Fruit fly (Drosophila melanogaster) whole organism, wandering third instar larva: ENCODE data around the gene ppk28.

Experiments used
- Abd-B ChIP-seq: fragments of >200 bp; optimal IDR thresholded peaks from 2 replicates; lab custom pipeline; 2017; ENCODE audit warnings: missing biosample characterization, missing genetic modification characterization
- CG32264 ChIP-seq: fragments of 200-800 bp; sonication (Bioruptor generic); optimal IDR thresholded peaks from 2 replicates; lab custom pipeline; 2016; ENCODE audit warnings: missing biosample characterization, missing genetic modification characterization
- CG9705 ChIP-seq: fragments of 200-800 bp; sonication (Bioruptor generic); optimal IDR thresholded peaks from 2 replicates; lab custom pipeline; 2018; ENCODE audit warnings: missing biosample characterization, mild to moderate bottlenecking, missing genetic modification characterization
- CrebA ChIP-seq: fragments of 200-800 bp; sonication (Bioruptor generic); optimal IDR thresholded peaks from 2 replicates; lab custom pipeline; 2016; ENCODE audit warnings: missing biosample characterization, mild to moderate bottlenecking, missing genetic modification characterization, borderline replicate concordance
- Dfd ChIP-seq: fragments of >200 bp; optimal IDR thresholded peaks from 2 replicates; lab custom pipeline; 2017; ENCODE audit warnings: missing biosample characterization, missing genetic modification characterization
- GATAd ChIP-seq: sonication (Bioruptor generic); optimal IDR thresholded peaks from 2 replicates; lab custom pipeline; 2016; ENCODE audit warnings: missing biosample characterization, missing genetic modification characterization
- HLH106 ChIP-seq: fragments of 200-800 bp; optimal IDR thresholded peaks from 3 replicates; lab custom pipeline; 2019; ENCODE audit warnings: missing biosample characterization, mild to moderate bottlenecking, missing genetic modification characterization, moderate library complexity
- Hnf4 ChIP-seq: fragments of 200-800 bp; sonication (Bioruptor generic); optimal IDR thresholded peaks from 2 replicates; lab custom pipeline; 2016; ENCODE audit warnings: missing biosample characterization, mild to moderate bottlenecking, missing genetic modification characterization
- Hr78 ChIP-seq: fragments of >200 bp; optimal IDR thresholded peaks from 2 replicates; lab custom pipeline; 2017; ENCODE audit warnings: missing biosample characterization, missing genetic modification characterization
- Hr83 ChIP-seq: fragments of 200-300 bp; sonication (Bioruptor generic); optimal IDR thresholded peaks from 2 replicates; lab custom pipeline; 2016; ENCODE audit warnings: missing biosample characterization, mild to moderate bottlenecking, missing genetic modification characterization, moderate library complexity; ENCODE audit not compliant: poor library complexity, severe bottlenecking
- Myc ChIP-seq: fragments of >200 bp; optimal IDR thresholded peaks from 2 replicates; lab custom pipeline; 2017
- N ChIP-seq: fragments of >200 bp; optimal IDR thresholded peaks from 2 replicates; lab custom pipeline; 2018; ENCODE audit warnings: missing biosample characterization, missing external identifiers, missing genetic modification characterization
- OdsH ChIP-seq: fragments of 200-800 bp; sonication (Bioruptor generic); optimal IDR thresholded peaks from 2 replicates; lab custom pipeline; 2016; ENCODE audit warnings: missing biosample characterization, mild to moderate bottlenecking, missing genetic modification characterization
- Rel ChIP-seq, 2 experiments: fragments of 200-800 bp; sonication (Bioruptor generic) in 1 of 2; optimal IDR thresholded peaks; 2 replicates in 1 of 2; 3 replicates in 1 of 2; lab custom pipeline; 2016 to 2019; ENCODE audit warnings: mild to moderate bottlenecking in 2 of 2, missing biosample characterization in 2 of 2, missing genetic modification characterization in 2 of 2, moderate library complexity in 1 of 2
- Vsx2 ChIP-seq: fragments of 200-300, 225-300 bp; sonication (Bioruptor generic); optimal IDR thresholded peaks from 2 replicates; lab custom pipeline; 2018; ENCODE audit warnings: missing biosample characterization, missing genetic modification characterization; ENCODE audit not compliant: partially characterized antibody
- br ChIP-seq: fragments of 200-800 bp; sonication (Bioruptor generic); optimal IDR thresholded peaks from 2 replicates; lab custom pipeline; 2016; ENCODE audit warnings: missing biosample characterization, missing genetic modification characterization
- brk ChIP-seq: fragments of 200-800 bp; sonication (Bioruptor generic); optimal IDR thresholded peaks from 2 replicates; lab custom pipeline; 2016; ENCODE audit warnings: missing biosample characterization, mild to moderate bottlenecking, missing genetic modification characterization
- dsf ChIP-seq: sonication (Bioruptor generic); optimal IDR thresholded peaks from 2 replicates; lab custom pipeline; 2016; ENCODE audit warnings: missing biosample characterization, missing genetic modification characterization, borderline replicate concordance
- ey ChIP-seq: fragments of 200-800 bp; sonication (Bioruptor generic); optimal IDR thresholded peaks from 2 replicates; lab custom pipeline; 2016; ENCODE audit warnings: missing biosample characterization, missing genetic modification characterization
- foxo ChIP-seq, 2 experiments: fragments of 200-800 bp; sonication (Bioruptor generic); optimal IDR thresholded peaks; 2 replicates in 1 of 2; 3 replicates in 1 of 2; lab custom pipeline; 2016 to 2017; ENCODE audit warnings: missing biosample characterization in 2 of 2, missing genetic modification characterization in 2 of 2
- fru ChIP-seq: fragments of 200-800 bp; sonication (Bioruptor generic); optimal IDR thresholded peaks from 3 replicates; lab custom pipeline; 2016; ENCODE audit warnings: missing biosample characterization, mild to moderate bottlenecking, missing genetic modification characterization
- h ChIP-seq: fragments of 200-800 bp; sonication (Bioruptor generic); optimal IDR thresholded peaks from 3 replicates; lab custom pipeline; 2016; ENCODE audit warnings: missing biosample characterization, mild to moderate bottlenecking, missing genetic modification characterization
- lola ChIP-seq: fragments of >200 bp; optimal IDR thresholded peaks from 2 replicates; lab custom pipeline; 2017; ENCODE audit warnings: missing biosample characterization, missing genetic modification characterization
- pan ChIP-seq: fragments of >200 bp; optimal IDR thresholded peaks from 2 replicates; lab custom pipeline; 2017
- psq ChIP-seq: fragments of 200-800 bp; sonication (Bioruptor generic); optimal IDR thresholded peaks from 3 replicates; lab custom pipeline; 2017; ENCODE audit warnings: missing biosample characterization, mild to moderate bottlenecking, missing genetic modification characterization, moderate library complexity
- rgr ChIP-seq: fragments of 200-800 bp; sonication (Bioruptor generic); optimal IDR thresholded peaks from 3 replicates; lab custom pipeline; 2016; ENCODE audit warnings: missing biosample characterization, mild to moderate bottlenecking, missing genetic modification characterization
- sv ChIP-seq: fragments of 200-800 bp; sonication (Bioruptor generic); optimal IDR thresholded peaks from 3 replicates; lab custom pipeline; 2016; ENCODE audit warnings: missing biosample characterization, missing genetic modification characterization
- usp ChIP-seq: fragments of >200 bp; optimal IDR thresholded peaks from 2 replicates; lab custom pipeline; 2017; ENCODE audit warnings: missing biosample characterization, missing genetic modification characterization
- woc ChIP-seq: sonication (Bioruptor generic); optimal IDR thresholded peaks from 2 replicates; lab custom pipeline; 2016; ENCODE audit warnings: missing biosample characterization, mild to moderate bottlenecking, missing genetic modification characterization

ppk28 gene

DNA sequence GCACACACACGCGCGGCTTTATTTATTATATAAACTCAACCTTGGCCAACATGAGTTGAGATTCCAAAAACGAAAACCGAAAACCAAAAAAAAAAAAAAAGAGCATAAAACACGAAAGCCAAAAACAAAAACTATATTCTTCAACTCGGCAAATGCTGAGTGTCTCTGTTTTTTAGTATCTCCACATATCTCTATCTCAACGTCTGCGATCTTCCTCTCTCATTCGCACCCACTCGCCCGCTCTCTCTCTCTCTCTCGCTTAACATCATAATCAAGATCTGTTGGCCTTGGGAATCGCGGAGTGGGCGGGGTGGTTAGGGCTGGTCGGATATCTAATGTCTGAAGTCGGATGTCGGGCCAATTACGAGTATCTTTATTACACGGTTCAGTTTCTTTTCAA lies 25.6 kb upstream of the ppk28 start:
- no peak for TF ChIP-seq HLH106
- no peak for TF ChIP-seq Hr83 (GFP tag; lab: Kevin White, UChicago)
- TF ChIP-seq usp = no peak
- no peak for TF ChIP-seq Dfd (GFP tag; lab: Kevin White, UChicago)
- TF ChIP-seq CrebA (GFP tag; lab: Kevin White, UChicago) = no peak
- TF ChIP-seq Vsx2 (GFP tag; lab: Kevin White, UChicago) = no peak
- no peak for TF ChIP-seq Hr78 (GFP tag; lab: Kevin White, UChicago)
- TF ChIP-seq ey = no peak
- TF ChIP-seq lola = no peak
- no peak for TF ChIP-seq Abd-B (GFP tag; lab: Kevin White, UChicago)
- TF ChIP-seq h = no peak
- TF ChIP-seq br (GFP tag; lab: Kevin White, UChicago) = no peak

DNA sequence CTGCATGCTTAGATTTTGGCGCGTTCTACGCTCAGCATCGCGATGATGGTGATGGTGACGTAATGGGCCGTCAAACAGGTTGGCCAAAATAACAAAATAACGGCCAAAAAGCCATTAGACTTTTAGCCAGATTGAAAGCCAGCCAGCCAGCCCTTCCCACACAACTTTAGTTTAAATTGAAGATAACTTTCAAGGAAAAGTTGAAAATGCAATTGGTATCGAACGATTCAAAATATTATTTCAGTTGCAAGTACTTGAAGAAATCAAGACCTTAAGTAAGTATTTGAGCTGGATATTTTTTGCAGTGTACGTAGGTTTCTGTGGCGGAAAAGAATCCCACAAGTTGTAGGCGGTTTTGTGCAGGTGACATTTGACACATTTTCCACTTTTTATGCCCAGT lies 24.8 kb upstream of the ppk28 start:
- TF ChIP-seq Dfd (GFP tag; lab: Kevin White, UChicago) = no peak
- TF ChIP-seq foxo (GFP tag; optimal IDR thresholded peaks at IDR 0.05; lab: Kevin White, UChicago) = peak in 1 of 2 experiments; percentile 1
- TF ChIP-seq rgr = peak; percentile 4
- TF ChIP-seq Rel (GFP tag; optimal IDR thresholded peaks at IDR 0.05; lab: Kevin White, UChicago) = no peak
- TF ChIP-seq Rel (tag; optimal IDR thresholded peaks at IDR 0.05; lab: Kevin White, UChicago) = no peak
- no peak for TF ChIP-seq GATAd (GFP tag; lab: Kevin White, UChicago)

DNA sequence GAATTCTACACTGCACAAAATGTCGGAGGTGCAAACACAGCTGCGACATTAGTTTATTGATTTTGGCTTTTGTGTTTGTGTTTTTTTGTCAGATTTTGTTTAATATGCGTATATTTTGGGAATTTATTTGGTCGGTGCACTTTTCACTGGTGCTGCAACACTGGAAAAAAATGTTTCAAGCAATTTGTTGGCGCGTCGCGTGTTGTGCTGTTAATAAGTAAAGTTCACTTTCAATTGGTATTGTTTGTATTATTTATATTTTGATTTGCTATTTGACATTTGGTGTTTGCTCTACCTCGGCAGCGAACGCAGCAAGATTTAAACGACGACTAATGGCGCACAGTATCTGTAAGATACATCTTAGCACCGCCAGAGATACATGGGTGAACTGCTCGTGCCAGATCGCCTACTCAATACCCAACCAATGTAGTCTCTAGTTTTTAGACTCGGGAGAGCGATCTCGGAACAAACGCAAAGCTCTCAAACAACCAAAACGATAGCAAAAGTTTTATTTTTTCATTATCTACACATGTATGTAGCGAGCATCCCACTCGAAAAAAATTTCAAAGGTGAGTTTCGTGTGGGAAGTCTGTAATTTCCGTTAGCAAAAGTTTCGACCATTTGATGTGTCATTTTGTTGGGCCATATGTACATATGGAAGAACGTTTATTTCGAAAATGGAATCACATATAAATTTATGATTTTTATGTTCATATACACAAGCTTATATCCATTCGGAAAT lies 23.5 kb upstream of the ppk28 start:
- TF ChIP-seq sv = peak; percentile 8
- TF ChIP-seq ey = peak; percentile 4
- TF ChIP-seq CrebA (GFP tag; lab: Kevin White, UChicago) = no peak
- TF ChIP-seq fru = peak; percentile 4
- TF ChIP-seq rgr = peak; percentile 20
- peak in 1 of 2 experiments; percentile 13 for TF ChIP-seq foxo (GFP tag; optimal IDR thresholded peaks at IDR 0.05; lab: Kevin White, UChicago)
- TF ChIP-seq OdsH (GFP tag; lab: Kevin White, UChicago) = peak; percentile 0
- no peak for TF ChIP-seq CG9705 (GFP tag; lab: Kevin White, UChicago)
- TF ChIP-seq usp = no peak
- peak; percentile 13 for TF ChIP-seq h

DNA sequence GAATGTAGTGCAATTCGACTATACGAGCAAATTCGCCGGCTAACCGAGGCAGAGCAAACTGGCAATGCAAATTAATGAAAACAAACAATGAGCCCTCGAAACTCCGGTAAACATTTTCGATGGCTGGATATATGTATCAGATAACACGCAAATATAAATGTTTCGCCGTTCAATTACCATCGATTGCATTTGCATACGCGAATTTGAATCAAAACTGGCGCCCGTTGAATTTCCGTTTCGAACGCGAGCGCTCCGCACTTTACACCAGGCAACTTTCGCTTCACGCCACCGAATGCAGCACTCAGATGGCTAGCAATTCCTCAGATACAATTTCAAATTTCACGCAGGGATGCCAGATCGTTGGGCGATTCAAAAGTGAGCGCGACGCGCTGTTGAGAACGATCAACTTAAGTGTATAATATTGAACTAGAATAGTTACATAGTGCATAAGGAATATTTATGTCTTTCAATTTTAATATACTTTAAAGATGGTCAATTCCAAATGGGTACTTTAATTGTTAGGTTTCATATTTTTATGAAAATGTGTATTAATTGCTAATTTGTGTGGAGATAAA lies 22.6 kb upstream of the ppk28 start, which contains the start of gene if:
TSS of gene if (minus strand) at position 294 of the 575 bp plus-strand sequence.
- TF ChIP-seq Hr83 (GFP tag; lab: Kevin White, UChicago) = no peak
- no peak for TF ChIP-seq dsf
- TF ChIP-seq Rel (GFP tag; optimal IDR thresholded peaks at IDR 0.05; lab: Kevin White, UChicago) = no peak
- TF ChIP-seq Rel (tag; optimal IDR thresholded peaks at IDR 0.05; lab: Kevin White, UChicago) = no peak
- TF ChIP-seq CG9705 (GFP tag; lab: Kevin White, UChicago) = no peak
- TF ChIP-seq CrebA (GFP tag; lab: Kevin White, UChicago) = no peak
- no peak for TF ChIP-seq woc
- no peak for TF ChIP-seq CG32264 (GFP tag; lab: Kevin White, UChicago)
- TF ChIP-seq Hnf4 (GFP tag; lab: Kevin White, UChicago) = no peak
- TF ChIP-seq pan (lab: Kevin White, UChicago) = no peak
- TF ChIP-seq brk (GFP tag; lab: Kevin White, UChicago) = no peak
- TF ChIP-seq N = no peak
- TF ChIP-seq OdsH (GFP tag; lab: Kevin White, UChicago) = no peak
- TF ChIP-seq psq = no peak
- no peak for TF ChIP-seq usp

DNA sequence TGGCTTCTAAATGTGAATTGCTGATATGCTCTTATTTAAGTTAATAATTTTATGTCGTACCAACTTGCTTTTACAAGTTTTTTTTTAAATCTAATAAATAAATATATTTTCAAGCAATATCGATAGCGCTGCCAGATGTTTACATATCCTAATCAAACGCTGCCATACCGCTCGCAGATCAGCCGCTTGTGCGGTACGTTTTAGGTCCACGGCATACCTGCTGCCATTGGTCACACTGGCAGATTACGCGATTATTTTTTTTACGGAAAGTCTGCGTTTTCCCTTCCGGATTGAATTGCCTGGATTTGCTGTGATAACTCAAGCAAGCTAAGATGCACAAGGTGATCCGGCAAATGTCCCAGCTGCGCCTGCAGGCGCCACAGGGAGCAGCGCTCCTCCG lies 22.1 kb upstream of the ppk28 start, which contains the start of gene mRpL22:
TSS of gene mRpL22 (plus strand) at position 191 of the 400 bp plus-strand sequence.
- TF ChIP-seq Myc (lab: Kevin White, UChicago) (no peak), Vsx2 (GFP tag; lab: Kevin White, UChicago) (no peak), Hr83 (GFP tag; lab: Kevin White, UChicago) (no peak), GATAd (GFP tag; lab: Kevin White, UChicago) (no peak), pan (lab: Kevin White, UChicago) (no peak), dsf (no peak), OdsH (GFP tag; lab: Kevin White, UChicago) (no peak), CG9705 (GFP tag; lab: Kevin White, UChicago) (no peak), fru (no peak), Hnf4 (GFP tag; lab: Kevin White, UChicago) (no peak)
